Worm (Caenorhabditis elegans) whole organism, L3 larva: ENCODE data around the gene C38D4.10.

Experiments used
- ama-1 ChIP-seq: fragments of 150-350 bp; optimal IDR thresholded peaks from 2 replicates; lab custom pipeline; 2018
- ceh-82 ChIP-seq: fragments of 150-350 bp; optimal IDR thresholded peaks from 2 replicates; lab custom pipeline; 2014; ENCODE audit warnings: missing biosample characterization, missing genetic modification characterization
- elt-1 ChIP-seq: fragments of 150-350 bp; optimal IDR thresholded peaks from 2 replicates; lab custom pipeline; 2014; ENCODE audit warnings: missing biosample characterization, missing genetic modification characterization
- elt-2 ChIP-seq: sonication (generic microtip); optimal IDR thresholded peaks from 2 replicates; lab custom pipeline; 2016; ENCODE audit warnings: missing genetic modification reagents, mild to moderate bottlenecking, missing genetic modification characterization, missing compliant biosample characterization
- fos-1 ChIP-seq: fragments of 150-350 bp; optimal IDR thresholded peaks from 2 replicates; lab custom pipeline; 2014; ENCODE audit warnings: missing biosample characterization, missing genetic modification characterization
- jun-1 ChIP-seq: fragments of 150-350 bp; optimal IDR thresholded peaks from 2 replicates; lab custom pipeline; 2014; ENCODE audit warnings: missing biosample characterization, missing genetic modification reagents, missing genetic modification characterization
- nhr-12 ChIP-seq: fragments of 150-350 bp; optimal IDR thresholded peaks from 2 replicates; lab custom pipeline; 2014; ENCODE audit warnings: missing biosample characterization, missing genetic modification characterization
- nhr-76 ChIP-seq: fragments of 150-350 bp; sonication (generic microtip); optimal IDR thresholded peaks from 5 replicates; lab custom pipeline; 2014; ENCODE audit warnings: missing biosample characterization, missing genetic modification characterization
- nhr-77 ChIP-seq: fragments of 150-350 bp; optimal IDR thresholded peaks from 2 replicates; lab custom pipeline; 2014; ENCODE audit warnings: missing biosample characterization, missing genetic modification characterization
- sea-2 ChIP-seq: fragments of 150-350 bp; sonication (generic microtip); optimal IDR thresholded peaks from 4 replicates; lab custom pipeline; 2014; ENCODE audit warnings: missing biosample characterization, missing genetic modification reagents, missing genetic modification characterization
- snpc-4 ChIP-seq: fragments of 150-350 bp; optimal IDR thresholded peaks from 2 replicates; lab custom pipeline; 2014; ENCODE audit warnings: missing biosample characterization, missing genetic modification characterization

DNA sequence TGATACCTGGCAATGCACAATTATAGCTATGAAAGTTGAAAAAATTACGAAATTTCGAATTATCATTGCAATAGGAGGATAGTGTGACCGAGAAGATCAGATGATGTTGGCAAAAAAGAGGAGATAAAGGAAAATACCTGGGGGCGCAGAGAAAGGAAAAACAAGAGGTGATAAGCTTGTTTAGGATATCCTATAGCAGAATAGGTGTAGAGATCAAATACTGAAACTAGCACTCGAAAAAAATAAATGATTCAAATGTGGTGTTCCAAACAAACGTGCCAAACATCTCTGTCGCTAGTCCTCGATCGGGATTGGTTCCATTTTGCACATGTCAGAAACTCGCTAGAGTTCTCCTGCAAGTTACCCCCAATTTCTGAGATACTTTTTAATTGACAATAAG is 47.1 kb downstream of the C38D4.10 start, which contains the start of gene F26A1.9:
- no peak for TF ChIP-seq elt-2 (tag; lab: Kevin White, UChicago)
- TF ChIP-seq fos-1 (tag; lab: Kevin White, UChicago): no peak
- no peak for TF ChIP-seq sea-2
- no peak for TF ChIP-seq snpc-4 (tag; lab: Kevin White, UChicago)
- no peak for TF ChIP-seq ama-1 (lab: Kevin White, UChicago)
- TF ChIP-seq elt-1 (tag; lab: Kevin White, UChicago): no peak
- no peak for TF ChIP-seq nhr-77 (tag; lab: Kevin White, UChicago)
- no peak for TF ChIP-seq ceh-82 (tag; lab: Kevin White, UChicago)
- no peak for TF ChIP-seq nhr-76
- no peak for TF ChIP-seq jun-1 (tag; lab: Kevin White, UChicago)
- TF ChIP-seq nhr-12 (tag; lab: Kevin White, UChicago): no peak
